Worm (Caenorhabditis elegans): ENCODE results near the gene T26A5.8.

- TF ChIP-seq hmg-4 (GFP tag; optimal IDR thresholded peaks at IDR 0.05) (no peak), B0310.2 (tag; optimal IDR thresholded peaks at IDR 0.05) (no peak), ceh-36 (tag; optimal IDR thresholded peaks at IDR 0.05) (no peak), ceh-13 (GFP tag; optimal IDR thresholded peaks at IDR 0.05) (no peak), ama-1 (optimal IDR thresholded peaks at IDR 0.05) (no peak)
These were observed 1.0 kb upstream of the T26A5.8 start, which contains the start of gene dlc-1 for ce11 chrIII:6463679-6464078.

Data from whole organism, early embryonic.